Fruit fly (Drosophila melanogaster): Measurements from ENCODE around the gene CG33783.

- TF ChIP-seq cyc (GFP tag; optimal IDR thresholded peaks at IDR 0.05) (no peak), CG3919 (GFP tag; optimal IDR thresholded peaks at IDR 0.05) (no peak), Hr4 (GFP tag; optimal IDR thresholded peaks at IDR 0.05) (no peak), spab (GFP tag; optimal IDR thresholded peaks at IDR 0.05) (no peak), OdsH (GFP tag; optimal IDR thresholded peaks at IDR 0.05) (no peak), CG4318 (GFP tag; optimal IDR thresholded peaks at IDR 0.05) (no peak), pdm3 (GFP tag; optimal IDR thresholded peaks at IDR 0.05) (no peak), CG6854 (GFP tag; optimal IDR thresholded peaks at IDR 0.05) (peak; percentile 47), CG11294 (GFP tag; IDR thresholded peaks at IDR 0.05) (no peak), acj6 (GFP tag; optimal IDR thresholded peaks at IDR 0.05) (no peak), Sox15 (GFP tag; optimal IDR thresholded peaks at IDR 0.05) (no peak), vri (GFP tag; optimal IDR thresholded peaks at IDR 0.05) (peak; percentile 82), Hr39 (GFP tag; optimal IDR thresholded peaks at IDR 0.05) (no peak), Sox102F (GFP tag; optimal IDR thresholded peaks at IDR 0.05) (peak; percentile 14)
Measured at dm6 chr3R:10089171-10089664, 22.6 kb downstream of the CG33783 start.

Measured in whole organism, prepupa.